Worm (Caenorhabditis elegans) whole organism, young adult: Measurements from ENCODE around the gene srbc-42.
A peak's percentile ranks its signal among the peaks of the same experiment; 100 is the strongest.

ENCODE experiments used
- B0035.1 ChIP-seq: sonication (generic microtip); optimal IDR thresholded peaks from 2 replicates; lab custom pipeline; 2016; ENCODE audit warnings: missing genetic modification characterization, mild to moderate bottlenecking, missing compliant biosample characterization, missing genotype, missing genetic modification reagents
- C06A6.2 ChIP-seq: fragments of 200-800 bp; sonication (Bioruptor generic); conservative IDR thresholded peaks from 2 replicates; pipeline ENCODE4 v1.3.6; 2022; ENCODE audit warnings: missing genetic modification characterization, missing compliant biosample characterization
- F22D6.2 ChIP-seq: sonication (generic microtip); optimal IDR thresholded peaks from 2 replicates; lab custom pipeline; 2016; ENCODE audit warnings: mild to moderate bottlenecking, missing genetic modification characterization, missing compliant biosample characterization
- F23B12.7 ChIP-seq: sonication (generic microtip); optimal IDR thresholded peaks from 2 replicates; lab custom pipeline; 2017; ENCODE audit warnings: missing genetic modification characterization, mild to moderate bottlenecking, missing compliant biosample characterization, antibody characterized with exemption, moderate library complexity; ENCODE audit not compliant: insufficient read depth
- F37B4.10 ChIP-seq: fragments of 200-800 bp; sonication (Bioruptor generic); IDR thresholded peaks from 2 replicates; pipeline ENCODE4 v1.3.6; 2022; ENCODE audit warnings: missing genetic modification characterization, missing compliant biosample characterization
- T07F8.4 ChIP-seq: sonication (generic microtip); optimal IDR thresholded peaks from 2 replicates; lab custom pipeline; 2016; ENCODE audit warnings: mild to moderate bottlenecking, missing genetic modification characterization, moderate library complexity, missing compliant biosample characterization
- ama-1 ChIP-seq, 3 experiments: fragments of 150-350 bp in 1 of 3; sonication (generic microtip) in 2 of 3; optimal IDR thresholded peaks; 2 replicates each; lab custom pipeline; 2014 to 2018; ENCODE audit warnings: missing biosample characterization in 2 of 3, missing genetic modification characterization in 2 of 3, missing genetic modification reagents in 2 of 3
- athp-1 ChIP-seq: sonication (generic microtip); optimal IDR thresholded peaks from 2 replicates; lab custom pipeline; 2017; ENCODE audit warnings: mild to moderate bottlenecking, missing genetic modification characterization, missing compliant biosample characterization
- cebp-1 ChIP-seq, 2 experiments: fragments of 200-800 bp in 1 of 2; sonication (Bioruptor generic) in 1 of 2; sonication (generic microtip) in 1 of 2; IDR thresholded peaks in 1 of 2; optimal IDR thresholded peaks in 1 of 2; 2 replicates each; pipeline versions ENCODE4 v1.3.6 to Lab custom; 2017 to 2022; ENCODE audit warnings: missing compliant biosample characterization in 2 of 2, missing genetic modification characterization in 2 of 2, mild to moderate bottlenecking in 1 of 2, missing genetic modification reagents in 1 of 2, moderate library complexity in 1 of 2
- ceh-27 ChIP-seq: fragments of 200-800 bp; sonication (Bioruptor generic); optimal IDR thresholded peaks from 2 replicates; lab custom pipeline; 2018; ENCODE audit warnings: mild to moderate bottlenecking, missing genetic modification characterization, moderate library complexity, missing compliant biosample characterization
- ceh-58 ChIP-seq: fragments of 200-800 bp; sonication (Bioruptor generic); IDR thresholded peaks from 2 replicates; pipeline ENCODE4 v1.3.6; 2022; ENCODE audit warnings: missing genetic modification characterization, missing compliant biosample characterization
- dpff-1 ChIP-seq: sonication (generic microtip); optimal IDR thresholded peaks from 2 replicates; lab custom pipeline; 2017; ENCODE audit warnings: mild to moderate bottlenecking, missing genetic modification characterization, missing compliant biosample characterization
- fkh-3 ChIP-seq: sonication (generic microtip); optimal IDR thresholded peaks from 2 replicates; lab custom pipeline; 2016; ENCODE audit warnings: mild to moderate bottlenecking, missing genetic modification characterization, missing compliant biosample characterization
- him-1 ChIP-seq: sonication (generic microtip); optimal IDR thresholded peaks from 2 replicates; lab custom pipeline; 2016; ENCODE audit warnings: missing genotype, missing genetic modification reagents, missing genetic modification characterization, missing compliant biosample characterization
- hlh-12 ChIP-seq: sonication (generic microtip); optimal IDR thresholded peaks from 2 replicates; lab custom pipeline; 2016; ENCODE audit warnings: missing genetic modification characterization, missing compliant biosample characterization
- hmg-1.2 ChIP-seq: fragments of 200-800 bp; sonication (Bioruptor generic); IDR thresholded peaks from 2 replicates; pipeline ENCODE4 v1.3.6; 2022; ENCODE audit warnings: missing genetic modification reagents, missing genetic modification characterization, missing compliant biosample characterization
- hmg-20 ChIP-seq: fragments of 200-800 bp; sonication (Bioruptor generic); IDR thresholded peaks from 2 replicates; pipeline ENCODE4 v1.3.6; 2022; ENCODE audit warnings: missing genetic modification reagents, missing genetic modification characterization, missing compliant biosample characterization
- hrde-1 ChIP-seq: sonication (generic microtip); optimal IDR thresholded peaks from 2 replicates; lab custom pipeline; 2016; ENCODE audit warnings: missing genetic modification characterization, mild to moderate bottlenecking, missing compliant biosample characterization, moderate library complexity, missing genotype, missing genetic modification reagents, borderline replicate concordance
- lag-1 ChIP-seq: fragments of 200-800 bp; sonication (Bioruptor generic); IDR thresholded peaks from 2 replicates; pipeline ENCODE4 v1.3.6; 2022; ENCODE audit warnings: missing genetic modification reagents, missing genetic modification characterization, missing compliant biosample characterization
- let-526 ChIP-seq: fragments of 200-800 bp; sonication (Bioruptor generic); IDR thresholded peaks from 2 replicates; pipeline ENCODE4 v1.3.6; 2022; ENCODE audit warnings: missing genetic modification reagents, missing genetic modification characterization, missing compliant biosample characterization
- let-607 ChIP-seq, 2 experiments: fragments of 200-800 bp in 1 of 2; sonication (Bioruptor generic) in 1 of 2; sonication (generic microtip) in 1 of 2; optimal IDR thresholded peaks; 2 replicates each; lab custom pipeline; 2016 to 2018; ENCODE audit warnings: mild to moderate bottlenecking in 2 of 2, missing compliant biosample characterization in 2 of 2, missing genetic modification characterization in 2 of 2, moderate library complexity in 2 of 2, missing genotype in 1 of 2
- lin-35 ChIP-seq, 3 experiments: fragments of 150-350 bp in 2 of 3; sonication (generic microtip) in 1 of 3; optimal IDR thresholded peaks; 2 replicates each; lab custom pipeline; 2014 to 2018; ENCODE audit warnings: missing biosample characterization in 3 of 3, missing genetic modification characterization in 3 of 3, missing genetic modification reagents in 3 of 3
- lin-40 ChIP-seq: sonication (generic microtip); optimal IDR thresholded peaks from 2 replicates; lab custom pipeline; 2016; ENCODE audit warnings: missing genetic modification characterization, mild to moderate bottlenecking, missing compliant biosample characterization, missing genotype, missing genetic modification reagents
- madf-3 ChIP-seq: fragments of 200-800 bp; sonication (Bioruptor generic); IDR thresholded peaks from 2 replicates; pipeline ENCODE4 v1.3.6; 2022; ENCODE audit warnings: missing genetic modification reagents, missing genetic modification characterization, missing compliant biosample characterization
- madf-6 ChIP-seq: fragments of 200-800 bp; sonication (Bioruptor generic); IDR thresholded peaks from 2 replicates; pipeline ENCODE4 v1.3.6; 2022; ENCODE audit warnings: missing genetic modification reagents, missing genetic modification characterization, missing compliant biosample characterization
- mcd-1 ChIP-seq: fragments of 200-800 bp; sonication (Bioruptor generic); IDR thresholded peaks from 2 replicates; pipeline ENCODE4 v1.3.6; 2022; ENCODE audit warnings: missing genetic modification reagents, missing genetic modification characterization, missing compliant biosample characterization
- mel-28 ChIP-seq: sonication (generic microtip); optimal IDR thresholded peaks from 2 replicates; lab custom pipeline; 2016; ENCODE audit warnings: borderline replicate concordance, mild to moderate bottlenecking, missing genetic modification characterization, missing compliant biosample characterization
- mes-4 ChIP-seq: sonication (generic microtip); optimal IDR thresholded peaks from 2 replicates; lab custom pipeline; 2016; ENCODE audit warnings: missing genotype, missing genetic modification characterization, missing compliant biosample characterization
- nhr-80 ChIP-seq: sonication (generic microtip); optimal IDR thresholded peaks from 2 replicates; lab custom pipeline; 2016; ENCODE audit warnings: missing genetic modification characterization, missing compliant biosample characterization
- rec-8 ChIP-seq, 2 experiments: sonication (generic microtip); optimal IDR thresholded peaks; 2 replicates each; lab custom pipeline; 2016; ENCODE audit warnings: mild to moderate bottlenecking in 2 of 2, missing genetic modification characterization in 2 of 2, missing genetic modification reagents in 2 of 2, missing genotype in 2 of 2, missing biosample characterization in 1 of 2, missing compliant biosample characterization in 1 of 2, moderate library complexity in 1 of 2
- rpc-1 ChIP-seq, 2 experiments: fragments of 150-350 bp in 1 of 2; sonication (generic microtip) in 1 of 2; optimal IDR thresholded peaks; 2 replicates each; lab custom pipeline; 2014 to 2018; ENCODE audit warnings: missing biosample characterization in 1 of 2, missing genetic modification characterization in 1 of 2, missing genetic modification reagents in 1 of 2, missing genotype in 1 of 2
- tbp1 ChIP-seq: fragments of 200-800 bp; sonication (Bioruptor generic); optimal IDR thresholded peaks from 2 replicates; lab custom pipeline; 2018; ENCODE audit warnings: mild to moderate bottlenecking, missing genetic modification characterization, missing compliant biosample characterization
- zfh-2 ChIP-seq: fragments of 200-800 bp; sonication (Bioruptor generic); conservative IDR thresholded peaks from 2 replicates; pipeline ENCODE4 v1.3.6; 2022; ENCODE audit warnings: missing genetic modification reagents, missing genetic modification characterization, missing compliant biosample characterization
- ztf-28 ChIP-seq: fragments of 200-800 bp; sonication (Bioruptor generic); IDR thresholded peaks from 2 replicates; pipeline ENCODE4 v1.3.6; 2022; ENCODE audit warnings: missing genetic modification reagents, missing genetic modification characterization, missing compliant biosample characterization

Gene srbc-42

DNA sequence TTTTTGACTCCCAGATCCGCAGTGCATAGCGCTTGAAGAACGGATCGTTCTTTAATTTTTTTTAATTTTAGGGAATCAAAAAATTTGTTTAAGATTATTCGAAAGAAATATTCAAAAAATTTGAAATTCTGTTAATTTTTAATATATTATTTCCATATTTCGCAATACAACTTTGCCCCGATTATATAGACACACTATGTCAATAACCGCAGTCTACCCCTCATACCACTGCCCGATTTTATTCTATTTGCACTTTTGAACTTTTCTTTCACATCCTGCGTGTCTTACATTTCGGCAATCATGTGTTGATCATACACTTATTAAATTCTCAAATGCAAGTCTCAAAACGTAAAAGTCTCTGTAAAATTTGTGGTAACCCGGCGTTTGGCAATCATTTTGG, 27.8 kb upstream of the srbc-42 start, which contains the start of gene nhr-56 (continued):
- no peak for TF ChIP-seq let-607 (tag; optimal IDR thresholded peaks at IDR 0.05; lab: Kevin White, UChicago)
- no peak for TF ChIP-seq zfh-2 (GFP tag; lab: Robert Waterston, UW)
- TF ChIP-seq rec-8 (tag; optimal IDR thresholded peaks at IDR 0.05; lab: Kevin White, UChicago): no peak
- TF ChIP-seq cebp-1 (GFP tag; IDR thresholded peaks at IDR 0.05; lab: Robert Waterston, UW): peak; percentile 94
- TF ChIP-seq cebp-1 (tag; optimal IDR thresholded peaks at IDR 0.05; lab: Kevin White, UChicago): peak; percentile 98
- TF ChIP-seq ceh-58 (GFP tag; lab: Robert Waterston, UW): no peak
- no peak for TF ChIP-seq hmg-20
- TF ChIP-seq F23B12.7: no peak
- TF ChIP-seq F22D6.2 (tag; lab: Kevin White, UChicago): no peak
- no peak for TF ChIP-seq hrde-1
- TF ChIP-seq athp-1 (tag; lab: Kevin White, UChicago): no peak
- TF ChIP-seq madf-6 (GFP tag; lab: Robert Waterston, UW): no peak
- no peak for TF ChIP-seq mes-4 (tag; lab: Kevin White, UChicago)
- TF ChIP-seq rpc-1 (optimal IDR thresholded peaks at IDR 0.05; lab: Kevin White, UChicago): no peak
- TF ChIP-seq rpc-1 (tag; optimal IDR thresholded peaks at IDR 0.05; lab: Kevin White, UChicago): no peak
- TF ChIP-seq hlh-12: no peak
- TF ChIP-seq T07F8.4 (tag; lab: Kevin White, UChicago): no peak
- TF ChIP-seq hmg-1.2 (GFP tag; lab: Robert Waterston, UW): peak; percentile 23; the same call in 1 of the 2 replicates
- no peak for TF ChIP-seq him-1 (tag; lab: Kevin White, UChicago)
- no peak for TF ChIP-seq let-526 (GFP tag; lab: Robert Waterston, UW)
- TF ChIP-seq C06A6.2: no peak
- no peak for TF ChIP-seq dpff-1 (tag; lab: Kevin White, UChicago)

ce11 chrV:2216927-2217326, 25.9 kb upstream of the srbc-42 start:
- TF ChIP-seq mcd-1 (no peak), fkh-3 (no peak), tbp1 (no peak), lag-1 (no peak)

ce11 chrV:2215352-2215751, 24.3 kb upstream of the srbc-42 start, which contains the start of gene nstp-8:
Gene nstp-8, plus strand, starts transcription at chrV:2215652.
- TF ChIP-seq lin-35 (GFP tag; optimal IDR thresholded peaks at IDR 0.05; lab: Kevin White, UChicago) (no peak), B0035.1 (no peak), ceh-27 (GFP tag; lab: Kevin White, UChicago) (no peak), lin-40 (tag; lab: Kevin White, UChicago) (no peak), ama-1 (optimal IDR thresholded peaks at IDR 0.05; lab: Kevin White, UChicago) (no peak), ama-1 (GFP tag; optimal IDR thresholded peaks at IDR 0.05; lab: Kevin White, UChicago) (no peak), nhr-80 (tag; lab: Kevin White, UChicago) (no peak), ztf-28 (GFP tag; lab: Robert Waterston, UW) (no peak), mel-28 (tag; lab: Kevin White, UChicago) (no peak), madf-3 (GFP tag; lab: Robert Waterston, UW) (no peak), F37B4.10 (GFP tag; lab: Robert Waterston, UW) (no peak)
